Fruit fly (Drosophila melanogaster): ENCODE measurements around the gene CG5645.

CG5645 gene

DNA sequence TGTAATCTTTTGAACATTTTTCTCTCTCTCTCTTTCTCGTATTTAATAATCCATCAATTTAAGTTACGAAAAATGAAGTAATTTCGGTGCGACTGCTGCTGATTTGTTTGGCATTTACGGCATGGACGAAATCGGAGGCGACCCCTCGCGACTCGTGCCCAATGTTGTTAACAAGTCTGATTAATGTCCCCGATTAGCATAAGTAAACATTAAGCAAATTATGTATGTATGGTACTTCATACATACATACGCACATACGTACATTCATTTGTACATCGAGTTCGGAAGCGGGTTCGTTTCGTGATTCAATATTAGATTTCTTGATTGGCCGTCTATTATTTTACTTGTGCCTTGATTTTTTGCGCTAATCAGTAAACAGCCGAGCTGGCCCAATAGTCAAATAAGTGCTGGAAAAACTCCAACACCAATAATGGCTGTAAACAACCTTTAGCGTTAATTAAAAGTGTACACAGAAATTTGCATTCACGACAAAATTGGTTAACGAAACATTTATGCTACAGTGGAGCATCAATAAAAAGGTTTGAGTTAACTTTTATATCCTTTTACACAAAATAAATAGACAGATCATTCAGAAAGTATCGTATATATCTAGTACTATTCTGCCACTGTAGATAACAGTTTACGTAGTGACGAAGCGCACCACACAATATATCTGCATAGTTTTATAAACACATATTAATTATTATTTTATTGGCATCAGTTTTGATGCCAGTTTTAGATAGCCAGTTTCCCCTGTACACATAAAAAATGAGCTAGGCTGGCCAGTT is 45.4 kb downstream of the CG5645 start (continued):
- TF ChIP-seq Dll (GFP tag; IDR thresholded peaks at IDR 0.05; ENCODE audit: partially characterized antibody) = no peak
- TF ChIP-seq H15 (GFP tag; IDR thresholded peaks at IDR 0.05) = 0 out of 3 replicates have a peak, but pooled peaks have one; percentile 34
- TF ChIP-seq p53 (GFP tag; optimal IDR thresholded peaks at IDR 0.05) = no peak
- TF ChIP-seq CG13123 (GFP tag; optimal IDR thresholded peaks at IDR 0.05) = no peak
- peak; percentile 53 for TF ChIP-seq phol (tag; optimal IDR thresholded peaks at IDR 0.05)
- peak; percentile 81 for TF ChIP-seq CG2678 (tag; optimal IDR thresholded peaks at IDR 0.05)
- no peak for TF ChIP-seq Blimp-1 (GFP tag; optimal IDR thresholded peaks at IDR 0.05)
- TF ChIP-seq Hr78 (GFP tag; optimal IDR thresholded peaks at IDR 0.05) = no peak
- TF ChIP-seq wek (GFP tag; optimal IDR thresholded peaks at IDR 0.05) = peak; percentile 55
- TF ChIP-seq CrebB (tag; optimal IDR thresholded peaks at IDR 0.05) = no peak
- no peak for TF ChIP-seq emc (GFP tag; optimal IDR thresholded peaks at IDR 0.05)
- peak; percentile 11 for TF ChIP-seq CG33213 (GFP tag; optimal IDR thresholded peaks at IDR 0.05)
- peak; percentile 57; the same call in 1 of the 2 replicates for TF ChIP-seq CG11085 (GFP tag; IDR thresholded peaks at IDR 0.05)
- TF ChIP-seq otp (GFP tag; IDR thresholded peaks at IDR 0.05) = peak; percentile 4; the same call in 1 of the 3 replicates
- peak; percentile 65 for TF ChIP-seq Asciz (GFP tag; optimal IDR thresholded peaks at IDR 0.05)
- peak; percentile 65 for TF ChIP-seq HHEX (GFP tag; optimal IDR thresholded peaks at IDR 0.05)
- TF ChIP-seq HmgD (GFP tag; optimal IDR thresholded peaks at IDR 0.05) = no peak
- peak; percentile 66 for TF ChIP-seq Xbp1 (GFP tag; optimal IDR thresholded peaks at IDR 0.05)
- peak; percentile 63 for TF ChIP-seq CG18619 (GFP tag; optimal IDR thresholded peaks at IDR 0.05)
- no peak for TF ChIP-seq Hmx (GFP tag; optimal IDR thresholded peaks at IDR 0.05)
- TF ChIP-seq HmgZ (tag; optimal IDR thresholded peaks at IDR 0.05) = peak; percentile 56
- peak; percentile 38 for TF ChIP-seq CG17829 (tag; optimal IDR thresholded peaks at IDR 0.05)
- peak; percentile 43 for TF ChIP-seq Mad (GFP tag; optimal IDR thresholded peaks at IDR 0.05)
- TF ChIP-seq CG14965 (GFP tag; optimal IDR thresholded peaks at IDR 0.05; ENCODE audit: borderline replicate concordance) = no peak
- TF ChIP-seq CG13287 (GFP tag; IDR thresholded peaks at IDR 0.05; ENCODE audit: partially characterized antibody) = no peak
- peak; percentile 73; the same call in 2 of the 3 replicates for TF ChIP-seq CG34422 (GFP tag; IDR thresholded peaks at IDR 0.05)
- TF ChIP-seq sob (GFP tag; IDR thresholded peaks at IDR 0.05) = peak; percentile 69; the same call in 1 of the 2 replicates
- no peak for TF ChIP-seq ase (GFP tag; IDR thresholded peaks at IDR 0.05)
- no peak for TF ChIP-seq sc (optimal IDR thresholded peaks at IDR 0.05)
- TF ChIP-seq sc (GFP tag; optimal IDR thresholded peaks at IDR 0.05) = no peak
- peak; percentile 75 for TF ChIP-seq sens (GFP tag)
- peak; percentile 28 for TF ChIP-seq nerfin-1 (tag; optimal IDR thresholded peaks at IDR 0.05)
- peak; percentile 51 for TF ChIP-seq scrt (GFP tag; optimal IDR thresholded peaks at IDR 0.05)
- TF ChIP-seq CG6254 (GFP tag; optimal IDR thresholded peaks at IDR 0.05) = no peak
- no peak for TF ChIP-seq nom (GFP tag; optimal IDR thresholded peaks at IDR 0.05)
- peak; percentile 18 for TF ChIP-seq CG13624 (GFP tag; optimal IDR thresholded peaks at IDR 0.05)
- TF ChIP-seq klu (GFP tag; IDR thresholded peaks at IDR 0.05) = peak; percentile 63; the same call in 1 of the 2 replicates
- peak; percentile 82 for TF ChIP-seq CG9932 (GFP tag; IDR thresholded peaks at IDR 0.05)
- peak; percentile 8 for TF ChIP-seq ab (GFP tag; optimal IDR thresholded peaks at IDR 0.05)
- TF ChIP-seq CG3065 (GFP tag; optimal IDR thresholded peaks at IDR 0.05) = no peak
- TF ChIP-seq CG12071 (GFP tag; optimal IDR thresholded peaks at IDR 0.05) = peak; percentile 32
- peak; percentile 57; the same call in 2 of the 3 replicates for TF ChIP-seq CG14050 (GFP tag; IDR thresholded peaks at IDR 0.05)
- TF ChIP-seq lmd (GFP tag; IDR thresholded peaks at IDR 0.05) = peak; percentile 78
- peak; percentile 37 for TF ChIP-seq CG18764 (GFP tag; optimal IDR thresholded peaks at IDR 0.05)
- no peak for TF ChIP-seq cad (GFP tag; optimal IDR thresholded peaks at IDR 0.05)
- TF ChIP-seq Ssrp (tag; optimal IDR thresholded peaks at IDR 0.05) = peak; percentile 10
- TF ChIP-seq Ets65A (GFP tag) = peak; percentile 77
- TF ChIP-seq chif (GFP tag; optimal IDR thresholded peaks at IDR 0.05) = peak in 1 of 2 experiments; percentile 24
- TF ChIP-seq CG1832 (GFP tag; optimal IDR thresholded peaks at IDR 0.05) = no peak
